Worm (Caenorhabditis elegans): Measurements from ENCODE around the gene col-122.

DNA sequence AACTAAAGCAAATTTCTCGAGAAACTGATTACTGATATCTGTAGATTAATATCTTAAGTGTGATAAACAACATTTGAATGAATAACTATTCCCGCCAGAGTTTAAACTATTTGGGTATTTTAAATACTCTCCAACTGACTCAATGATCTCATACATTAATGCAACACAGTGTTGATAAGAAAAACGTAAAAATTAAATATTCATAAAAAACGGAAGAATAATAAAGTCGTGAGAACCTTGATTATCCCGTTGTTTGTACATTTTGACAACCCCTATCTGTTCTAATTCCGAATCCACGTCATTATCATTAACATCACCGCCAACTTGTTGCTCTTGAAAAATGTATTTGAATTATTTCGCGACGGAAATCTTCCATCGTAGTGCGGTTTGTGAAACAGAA is 33.5 kb upstream of the col-122 start, which contains the start of gene elo-7:
- TF ChIP-seq ZK546.5 (tag; optimal IDR thresholded peaks at IDR 0.05), result no peak
- no peak for TF ChIP-seq nhr-12 (tag; optimal IDR thresholded peaks at IDR 0.05)
- TF ChIP-seq peb-1 (tag; optimal IDR thresholded peaks at IDR 0.05), result no peak
- TF ChIP-seq fos-1 (tag; optimal IDR thresholded peaks at IDR 0.05), result no peak
- no peak for TF ChIP-seq R02D3.7 (tag; optimal IDR thresholded peaks at IDR 0.05)
- TF ChIP-seq nhr-129 (tag; optimal IDR thresholded peaks at IDR 0.05), result no peak
- no peak for TF ChIP-seq sem-4 (tag; optimal IDR thresholded peaks at IDR 0.05)
- no peak for TF ChIP-seq snpc-4 (tag; optimal IDR thresholded peaks at IDR 0.05)
- no peak for TF ChIP-seq lin-13 (GFP tag; optimal IDR thresholded peaks at IDR 0.05)
- no peak for TF ChIP-seq lin-39 (tag; optimal IDR thresholded peaks at IDR 0.05)
- no peak for TF ChIP-seq nhr-10 (tag; optimal IDR thresholded peaks at IDR 0.05)
- no peak for TF ChIP-seq ama-1 (optimal IDR thresholded peaks at IDR 0.05)
- TF ChIP-seq aly-2 (tag; optimal IDR thresholded peaks at IDR 0.05), result no peak

All from whole organism, L2 larva.